Fruit fly (Drosophila melanogaster) whole organism, wandering third instar larva: ENCODE results near the gene Ets21C.

Source experiments
- CG32264 ChIP-seq: fragments of 200-800 bp; sonication (Bioruptor generic); optimal IDR thresholded peaks from 2 replicates; lab custom pipeline; 2016; ENCODE audit warnings: missing biosample characterization, missing genetic modification characterization
- Dfd ChIP-seq: fragments of >200 bp; optimal IDR thresholded peaks from 2 replicates; lab custom pipeline; 2017; ENCODE audit warnings: missing biosample characterization, missing genetic modification characterization
- Dif ChIP-seq: fragments of 200-275, 200-300 bp; sonication (Bioruptor generic); optimal IDR thresholded peaks from 2 replicates; lab custom pipeline; 2018; ENCODE audit warnings: missing biosample characterization, missing genetic modification characterization; ENCODE audit not compliant: partially characterized antibody
- GATAd ChIP-seq: sonication (Bioruptor generic); optimal IDR thresholded peaks from 2 replicates; lab custom pipeline; 2016; ENCODE audit warnings: missing biosample characterization, missing genetic modification characterization
- HLH106 ChIP-seq: fragments of 200-800 bp; optimal IDR thresholded peaks from 3 replicates; lab custom pipeline; 2019; ENCODE audit warnings: missing biosample characterization, mild to moderate bottlenecking, missing genetic modification characterization, moderate library complexity
- Hnf4 ChIP-seq: fragments of 200-800 bp; sonication (Bioruptor generic); optimal IDR thresholded peaks from 2 replicates; lab custom pipeline; 2016; ENCODE audit warnings: missing biosample characterization, mild to moderate bottlenecking, missing genetic modification characterization
- Hr78 ChIP-seq: fragments of >200 bp; optimal IDR thresholded peaks from 2 replicates; lab custom pipeline; 2017; ENCODE audit warnings: missing biosample characterization, missing genetic modification characterization
- Hr83 ChIP-seq: fragments of 200-300 bp; sonication (Bioruptor generic); optimal IDR thresholded peaks from 2 replicates; lab custom pipeline; 2016; ENCODE audit warnings: missing biosample characterization, mild to moderate bottlenecking, missing genetic modification characterization, moderate library complexity; ENCODE audit not compliant: poor library complexity, severe bottlenecking
- Jra ChIP-seq: sonication (Bioruptor generic); optimal IDR thresholded peaks from 2 replicates; lab custom pipeline; 2016; ENCODE audit warnings: missing biosample characterization, missing genetic modification characterization
- Mio ChIP-seq: sonication (Bioruptor generic); optimal IDR thresholded peaks from 2 replicates; lab custom pipeline; 2016; ENCODE audit warnings: missing biosample characterization, missing genetic modification characterization
- Myc ChIP-seq: fragments of >200 bp; optimal IDR thresholded peaks from 2 replicates; lab custom pipeline; 2017
- N ChIP-seq: fragments of >200 bp; optimal IDR thresholded peaks from 2 replicates; lab custom pipeline; 2018; ENCODE audit warnings: missing biosample characterization, missing external identifiers, missing genetic modification characterization
- OdsH ChIP-seq: fragments of 200-800 bp; sonication (Bioruptor generic); optimal IDR thresholded peaks from 2 replicates; lab custom pipeline; 2016; ENCODE audit warnings: missing biosample characterization, mild to moderate bottlenecking, missing genetic modification characterization
- Rel ChIP-seq, 2 experiments: fragments of 200-800 bp; sonication (Bioruptor generic) in 1 of 2; optimal IDR thresholded peaks; 2 replicates in 1 of 2; 3 replicates in 1 of 2; lab custom pipeline; 2016 to 2019; ENCODE audit warnings: mild to moderate bottlenecking in 2 of 2, missing biosample characterization in 2 of 2, missing genetic modification characterization in 2 of 2, moderate library complexity in 1 of 2
- Sp1 ChIP-seq: fragments of 200-800 bp; sonication (Bioruptor generic); optimal IDR thresholded peaks from 3 replicates; lab custom pipeline; 2019; ENCODE audit warnings: missing biosample characterization, mild to moderate bottlenecking, missing genetic modification characterization, moderate library complexity
- Vsx2 ChIP-seq: fragments of 200-300, 225-300 bp; sonication (Bioruptor generic); optimal IDR thresholded peaks from 2 replicates; lab custom pipeline; 2018; ENCODE audit warnings: missing biosample characterization, missing genetic modification characterization; ENCODE audit not compliant: partially characterized antibody
- br ChIP-seq: fragments of 200-800 bp; sonication (Bioruptor generic); optimal IDR thresholded peaks from 2 replicates; lab custom pipeline; 2016; ENCODE audit warnings: missing biosample characterization, missing genetic modification characterization
- brk ChIP-seq: fragments of 200-800 bp; sonication (Bioruptor generic); optimal IDR thresholded peaks from 2 replicates; lab custom pipeline; 2016; ENCODE audit warnings: missing biosample characterization, mild to moderate bottlenecking, missing genetic modification characterization
- dl ChIP-seq, 2 experiments: fragments of 175-275, 200-275 bp in 1 of 2; fragments of 200-275 bp in 1 of 2; sonication (Bioruptor generic); optimal IDR thresholded peaks; lab custom pipeline; 2018; ENCODE audit warnings: mild to moderate bottlenecking in 2 of 2, missing biosample characterization in 2 of 2, missing genetic modification characterization in 2 of 2, moderate library complexity in 2 of 2; ENCODE audit not compliant: partially characterized antibody in 2 of 2, insufficient read depth in 1 of 2
- dmrt93B ChIP-seq: fragments of 200-800 bp; sonication (Bioruptor generic); optimal IDR thresholded peaks from 2 replicates; lab custom pipeline; 2018; ENCODE audit warnings: missing biosample characterization, mild to moderate bottlenecking, missing genetic modification characterization
- ey ChIP-seq: fragments of 200-800 bp; sonication (Bioruptor generic); optimal IDR thresholded peaks from 2 replicates; lab custom pipeline; 2016; ENCODE audit warnings: missing biosample characterization, missing genetic modification characterization
- foxo ChIP-seq, 2 experiments: fragments of 200-800 bp; sonication (Bioruptor generic); optimal IDR thresholded peaks; 2 replicates in 1 of 2; 3 replicates in 1 of 2; lab custom pipeline; 2016 to 2017; ENCODE audit warnings: missing biosample characterization in 2 of 2, missing genetic modification characterization in 2 of 2
- fru ChIP-seq: fragments of 200-800 bp; sonication (Bioruptor generic); optimal IDR thresholded peaks from 3 replicates; lab custom pipeline; 2016; ENCODE audit warnings: missing biosample characterization, mild to moderate bottlenecking, missing genetic modification characterization
- h ChIP-seq: fragments of 200-800 bp; sonication (Bioruptor generic); optimal IDR thresholded peaks from 3 replicates; lab custom pipeline; 2016; ENCODE audit warnings: missing biosample characterization, mild to moderate bottlenecking, missing genetic modification characterization
- lola ChIP-seq: fragments of >200 bp; optimal IDR thresholded peaks from 2 replicates; lab custom pipeline; 2017; ENCODE audit warnings: missing biosample characterization, missing genetic modification characterization
- psq ChIP-seq: fragments of 200-800 bp; sonication (Bioruptor generic); optimal IDR thresholded peaks from 3 replicates; lab custom pipeline; 2017; ENCODE audit warnings: missing biosample characterization, mild to moderate bottlenecking, missing genetic modification characterization, moderate library complexity
- rgr ChIP-seq: fragments of 200-800 bp; sonication (Bioruptor generic); optimal IDR thresholded peaks from 3 replicates; lab custom pipeline; 2016; ENCODE audit warnings: missing biosample characterization, mild to moderate bottlenecking, missing genetic modification characterization
- sage ChIP-seq: fragments of 200-800 bp; sonication (Bioruptor generic); optimal IDR thresholded peaks from 2 replicates; lab custom pipeline; 2016; ENCODE audit warnings: missing biosample characterization, mild to moderate bottlenecking, missing genetic modification characterization
- sv ChIP-seq: fragments of 200-800 bp; sonication (Bioruptor generic); optimal IDR thresholded peaks from 3 replicates; lab custom pipeline; 2016; ENCODE audit warnings: missing biosample characterization, missing genetic modification characterization
- usp ChIP-seq: fragments of >200 bp; optimal IDR thresholded peaks from 2 replicates; lab custom pipeline; 2017; ENCODE audit warnings: missing biosample characterization, missing genetic modification characterization
- woc ChIP-seq: sonication (Bioruptor generic); optimal IDR thresholded peaks from 2 replicates; lab custom pipeline; 2016; ENCODE audit warnings: missing biosample characterization, mild to moderate bottlenecking, missing genetic modification characterization

The Ets21C gene

DNA sequence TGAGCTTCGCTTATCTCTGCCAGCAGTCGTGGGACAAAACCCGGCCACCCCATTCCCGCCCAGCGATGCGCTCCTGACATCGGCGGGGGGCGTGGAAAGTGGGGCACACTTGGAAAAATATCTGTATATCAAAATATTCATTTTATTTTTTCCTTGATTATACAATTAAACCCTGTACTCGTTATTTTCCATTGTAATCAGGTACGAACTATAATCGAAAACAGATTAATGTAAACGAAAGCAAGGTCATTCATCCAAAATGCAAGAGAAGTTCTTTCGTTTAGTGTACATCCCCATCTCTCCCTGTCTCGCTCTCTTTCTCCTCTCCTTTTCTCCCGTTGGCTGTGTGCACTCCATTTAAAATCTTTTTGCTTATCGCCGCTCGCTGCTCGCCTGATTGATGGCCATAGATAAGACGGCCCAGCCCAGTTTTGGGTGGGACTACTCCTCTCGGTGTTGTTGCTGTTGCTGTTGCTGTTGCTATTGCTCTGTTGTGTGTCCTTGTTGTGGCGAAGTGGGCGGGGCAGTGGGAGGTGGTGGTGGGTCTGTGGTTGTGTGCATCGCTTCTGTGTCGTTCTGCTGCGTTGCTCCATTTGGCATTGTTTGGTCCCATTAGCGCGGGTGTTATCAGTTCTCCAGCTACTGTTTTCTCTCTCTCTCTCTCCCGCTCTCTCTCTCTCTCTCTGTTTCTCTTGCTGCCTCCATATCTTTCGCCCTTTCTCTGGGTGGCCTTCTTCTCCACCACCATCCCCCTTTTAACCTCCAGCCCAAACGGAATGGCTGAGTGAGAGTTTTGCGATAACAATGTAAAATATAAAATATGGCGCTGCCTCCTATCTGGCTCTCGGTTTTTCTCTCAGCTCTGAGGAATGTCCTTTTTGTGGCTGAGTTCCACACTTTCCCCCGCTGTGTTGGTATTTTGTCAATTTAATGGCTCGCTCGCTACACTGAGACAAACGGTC, 36.4 kb downstream of the Ets21C start:
- TF ChIP-seq foxo (GFP tag; optimal IDR thresholded peaks at IDR 0.05; lab: Kevin White, UChicago) (peak in 1 of 2 experiments; percentile 59), fru (GFP tag; lab: Kevin White, UChicago) (peak; percentile 62), dl (GFP tag; optimal IDR thresholded peaks at IDR 0.05; lab: Kevin White, UChicago; ENCODE audit: insufficient read depth in 1 of 2, partially characterized antibody in 2 of 2) (peak in 1 of 2 experiments; percentile 46), dmrt93B (GFP tag; lab: Kevin White, UChicago) (peak; percentile 33), Myc (lab: Kevin White, UChicago) (no peak), rgr (peak; percentile 58), sage (no peak), lola (GFP tag; lab: Kevin White, UChicago) (no peak), sv (GFP tag; lab: Kevin White, UChicago) (peak; percentile 45), psq (GFP tag; lab: Kevin White, UChicago) (peak; percentile 52), OdsH (GFP tag; lab: Kevin White, UChicago) (peak; percentile 56), Dfd (GFP tag; lab: Kevin White, UChicago) (peak; percentile 70), woc (GFP tag; lab: Kevin White, UChicago) (peak; percentile 23), Mio (no peak), HLH106 (tag; lab: Kevin White, UChicago) (peak; percentile 55), Sp1 (GFP tag; lab: Kevin White, UChicago) (peak; percentile 57), Dif (GFP tag; lab: Kevin White, UChicago) (peak; percentile 42), ey (GFP tag; lab: Kevin White, UChicago) (peak; percentile 49), h (GFP tag; lab: Kevin White, UChicago) (peak; percentile 61), Hnf4 (peak; percentile 32), br (GFP tag; lab: Kevin White, UChicago) (peak; percentile 71), GATAd (GFP tag; lab: Kevin White, UChicago) (no peak), N (no peak), brk (GFP tag; lab: Kevin White, UChicago) (no peak), usp (GFP tag; lab: Kevin White, UChicago) (no peak), Hr83 (GFP tag; lab: Kevin White, UChicago) (no peak), Jra (GFP tag; lab: Kevin White, UChicago) (no peak), Rel (GFP tag; optimal IDR thresholded peaks at IDR 0.05; lab: Kevin White, UChicago) (no peak), Rel (tag; optimal IDR thresholded peaks at IDR 0.05; lab: Kevin White, UChicago) (peak; percentile 64)

DNA sequence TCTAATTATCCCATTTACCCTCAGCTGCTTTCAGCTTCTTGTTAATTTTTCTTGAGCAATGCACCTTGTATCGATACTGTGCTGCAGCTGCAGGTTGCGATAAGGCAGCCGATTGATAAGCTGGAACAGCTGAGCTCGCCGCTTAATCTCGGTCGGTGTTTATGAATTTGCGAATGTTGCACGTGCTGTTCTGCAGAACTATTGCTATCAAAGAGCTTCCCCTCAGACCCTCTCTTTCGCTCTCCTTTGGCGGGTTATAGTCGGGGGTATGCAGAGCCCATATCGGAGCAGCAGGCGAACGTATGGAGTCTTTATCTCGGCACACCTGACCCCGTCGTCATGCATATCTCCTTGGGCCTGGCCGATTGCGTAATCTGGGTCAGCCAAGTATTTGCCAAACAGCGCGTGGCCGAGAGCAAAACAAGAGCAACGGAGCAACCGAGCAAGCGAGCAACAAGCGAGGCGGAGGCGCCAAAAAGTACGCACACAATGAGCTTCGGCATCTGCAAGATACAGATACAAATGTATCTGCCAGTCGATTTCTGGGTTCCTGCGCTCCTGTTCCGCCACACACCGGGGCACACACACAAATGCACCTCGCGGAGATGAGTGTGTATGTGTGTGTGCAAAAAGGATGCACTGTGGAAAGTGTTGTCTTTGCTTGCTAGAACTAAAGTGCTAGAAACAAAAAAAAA, 38.5 kb downstream of the Ets21C start:
- TF ChIP-seq Mio (no peak), Hr78 (GFP tag; lab: Kevin White, UChicago) (no peak), dmrt93B (GFP tag; lab: Kevin White, UChicago) (no peak), foxo (GFP tag; optimal IDR thresholded peaks at IDR 0.05; lab: Kevin White, UChicago) (no peak), Vsx2 (GFP tag; lab: Kevin White, UChicago) (no peak), Rel (GFP tag; optimal IDR thresholded peaks at IDR 0.05; lab: Kevin White, UChicago) (no peak), Rel (tag; optimal IDR thresholded peaks at IDR 0.05; lab: Kevin White, UChicago) (no peak), Dfd (GFP tag; lab: Kevin White, UChicago) (no peak), Dif (GFP tag; lab: Kevin White, UChicago) (no peak), brk (GFP tag; lab: Kevin White, UChicago) (no peak), N (no peak), CG32264 (GFP tag; lab: Kevin White, UChicago) (no peak), usp (GFP tag; lab: Kevin White, UChicago) (no peak), rgr (no peak), woc (GFP tag; lab: Kevin White, UChicago) (no peak), Myc (lab: Kevin White, UChicago) (no peak)

DNA sequence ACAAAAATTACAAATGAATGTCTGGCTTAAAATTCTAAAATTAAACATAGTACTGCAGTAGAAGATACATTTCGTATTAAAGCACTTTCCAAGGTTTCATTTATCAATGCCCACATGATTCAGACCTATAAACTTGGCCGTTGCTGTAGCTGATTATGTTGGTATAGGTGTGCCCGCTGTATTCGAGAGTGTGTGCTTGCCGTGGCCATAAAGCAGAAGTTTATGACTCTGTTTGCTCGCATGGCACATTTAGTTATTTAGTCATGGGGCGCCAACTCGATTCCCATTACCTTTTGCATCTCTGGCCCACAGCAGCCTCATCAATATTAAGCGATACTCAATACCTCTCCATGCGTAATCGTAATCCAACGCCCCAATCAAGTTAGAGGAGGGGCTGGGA, 39.7 kb downstream of the Ets21C start:
- TF ChIP-seq sv (GFP tag; lab: Kevin White, UChicago), result no peak
- TF ChIP-seq h (GFP tag; lab: Kevin White, UChicago), result peak; percentile 12
- TF ChIP-seq dl (GFP tag; optimal IDR thresholded peaks at IDR 0.05; lab: Kevin White, UChicago; ENCODE audit: insufficient read depth in 1 of 2, partially characterized antibody in 2 of 2), result no peak
- TF ChIP-seq Hnf4, result no peak
- no peak for TF ChIP-seq Dfd (GFP tag; lab: Kevin White, UChicago)
- peak; percentile 8 for TF ChIP-seq OdsH (GFP tag; lab: Kevin White, UChicago)
- TF ChIP-seq, all 38 proteins: peak for 2
